Worm (Caenorhabditis elegans) whole organism, L1 larva: ENCODE measurements around the gene R04B5.5.

Experiments
- C34B4.2 ChIP-seq: sonication (generic microtip); optimal IDR thresholded peaks from 2 replicates; lab custom pipeline; 2017; ENCODE audit warnings: mild to moderate bottlenecking, missing genetic modification characterization, missing compliant biosample characterization
- ama-1 ChIP-seq: fragments of 150-350 bp; optimal IDR thresholded peaks from 2 replicates; lab custom pipeline; 2014
- ceh-82 ChIP-seq, 3 experiments: fragments of 150-350 bp in 1 of 3; sonication (generic microtip) in 2 of 3; optimal IDR thresholded peaks; 2 replicates each; lab custom pipeline; 2014 to 2017; ENCODE audit warnings: missing biosample characterization in 3 of 3, missing genetic modification characterization in 3 of 3
- lin-35 ChIP-seq, 2 experiments: fragments of 150-350 bp; optimal IDR thresholded peaks; 2 replicates each; lab custom pipeline; 2014; ENCODE audit warnings: missing biosample characterization in 2 of 2, missing genetic modification characterization in 2 of 2, missing genetic modification reagents in 2 of 2
- nhr-237 ChIP-seq: fragments of 150-350 bp; optimal IDR thresholded peaks from 2 replicates; lab custom pipeline; 2014; ENCODE audit warnings: missing biosample characterization, missing genetic modification characterization

ce11 chrV:10064221-10064620, 23.1 kb upstream of the R04B5.5 start, which contains the start of gene fipr-13:
- TF ChIP-seq ceh-82 (tag; optimal IDR thresholded peaks at IDR 0.05; lab: Kevin White, UChicago) (no peak), C34B4.2 (no peak), lin-35 (GFP tag; optimal IDR thresholded peaks at IDR 0.05; lab: Kevin White, UChicago) (no peak), nhr-237 (tag; lab: Kevin White, UChicago) (no peak), ama-1 (lab: Kevin White, UChicago) (no peak)
